Worm (Caenorhabditis elegans) whole organism, L1 larva: ENCODE results near the gene fkh-8.

Experiments used
- aha-1 ChIP-seq: fragments of 150-350 bp; optimal IDR thresholded peaks from 2 replicates; lab custom pipeline; 2014; ENCODE audit warnings: missing biosample characterization, missing genetic modification characterization
- blmp-1 ChIP-seq: fragments of 150-350 bp; optimal IDR thresholded peaks from 2 replicates; lab custom pipeline; 2014; ENCODE audit warnings: missing biosample characterization, missing genetic modification characterization
- ceh-90 ChIP-seq: sonication (generic microtip); optimal IDR thresholded peaks from 2 replicates; lab custom pipeline; 2016; ENCODE audit warnings: missing genetic modification characterization, missing compliant biosample characterization
- dpl-1 ChIP-seq, 3 experiments: fragments of 150-350 bp in 2 of 3; sonication (generic microtip) in 1 of 3; optimal IDR thresholded peaks; 2 replicates each; lab custom pipeline; 2014 to 2017; ENCODE audit warnings: missing biosample characterization in 3 of 3, missing genetic modification characterization in 3 of 3, missing genetic modification reagents in 3 of 3
- lin-14 ChIP-seq: fragments of 200-800 bp; sonication (Bioruptor generic); optimal IDR thresholded peaks from 2 replicates; lab custom pipeline; 2018; ENCODE audit warnings: mild to moderate bottlenecking, missing genetic modification characterization, moderate library complexity, missing compliant biosample characterization
- lin-39 ChIP-seq: fragments of 150-350 bp; optimal IDR thresholded peaks from 2 replicates; lab custom pipeline; 2014; ENCODE audit warnings: missing biosample characterization, missing genetic modification reagents, missing genetic modification characterization
- mep-1 ChIP-seq: fragments of 150-350 bp; optimal IDR thresholded peaks from 2 replicates; lab custom pipeline; 2014; ENCODE audit warnings: missing biosample characterization, missing genetic modification characterization
- nhr-77 ChIP-seq: fragments of 150-350 bp; optimal IDR thresholded peaks from 2 replicates; lab custom pipeline; 2014; ENCODE audit warnings: missing biosample characterization, missing genetic modification characterization
- snpc-4 ChIP-seq: fragments of 150-350 bp; optimal IDR thresholded peaks from 2 replicates; lab custom pipeline; 2014; ENCODE audit warnings: missing biosample characterization, missing genetic modification characterization
- sox-4 ChIP-seq: sonication (generic microtip); optimal IDR thresholded peaks from 2 replicates; lab custom pipeline; 2016; ENCODE audit warnings: missing genetic modification characterization, missing compliant biosample characterization
- tbx-2 ChIP-seq: sonication (generic microtip); optimal IDR thresholded peaks from 2 replicates; lab custom pipeline; 2016; ENCODE audit warnings: missing genetic modification characterization, missing compliant biosample characterization
- unc-62 ChIP-seq: fragments of 150-350 bp; optimal IDR thresholded peaks from 2 replicates; lab custom pipeline; 2014; ENCODE audit warnings: missing biosample characterization, missing genetic modification reagents, missing genetic modification characterization

ce11 chrII:6190770-6191169, 423 bp downstream of the fkh-8 start:
- no peak for TF ChIP-seq lin-14 (GFP tag; lab: Kevin White, UChicago)
- TF ChIP-seq lin-39 = no peak
- TF ChIP-seq unc-62 (GFP tag; lab: Kevin White, UChicago) = no peak
- TF ChIP-seq mep-1 = no peak
- no peak for TF ChIP-seq tbx-2 (tag; lab: Kevin White, UChicago)
- TF ChIP-seq nhr-77 = no peak
- no peak for TF ChIP-seq dpl-1 (GFP tag; optimal IDR thresholded peaks at IDR 0.05; lab: Kevin White, UChicago)
- no peak for TF ChIP-seq snpc-4
- TF ChIP-seq aha-1 (tag; lab: Kevin White, UChicago) = no peak
- no peak for TF ChIP-seq sox-4
- TF ChIP-seq blmp-1 (tag; lab: Kevin White, UChicago) = no peak
- TF ChIP-seq ceh-90 = no peak
